Fruit fly (Drosophila melanogaster): ENCODE data around the gene CG44153.

DNA sequence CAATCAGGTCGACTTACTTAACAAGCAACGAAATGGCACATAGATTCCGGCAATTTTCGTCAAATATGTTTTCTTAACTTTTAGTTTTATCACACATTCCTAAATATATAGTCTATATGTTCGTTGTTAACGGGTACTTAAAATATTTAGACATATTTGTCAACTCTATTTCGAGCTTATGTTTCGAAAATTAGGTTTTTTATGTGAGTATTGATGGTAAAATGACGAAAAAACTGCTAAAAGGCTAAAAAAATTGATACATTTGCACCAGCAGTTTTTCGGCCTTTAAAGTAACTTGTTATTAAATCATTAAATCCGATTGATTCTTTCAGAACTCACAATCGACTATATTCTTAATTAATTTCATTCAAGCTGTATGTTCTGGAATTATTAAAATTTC, 162.7 kb downstream of the CG44153 start, which contains the start of gene CG13131:
- TF ChIP-seq cnc (optimal IDR thresholded peaks at IDR 0.05) = no peak
- no peak for TF ChIP-seq Mnt (GFP tag; optimal IDR thresholded peaks at IDR 0.05)
- no peak for TF ChIP-seq CG14711 (tag; optimal IDR thresholded peaks at IDR 0.05)
- TF ChIP-seq toe (GFP tag; optimal IDR thresholded peaks at IDR 0.05) = no peak
- no peak for TF ChIP-seq CG33017 (tag; optimal IDR thresholded peaks at IDR 0.05)
- no peak for TF ChIP-seq kay (GFP tag; ENCODE audit: borderline replicate concordance)
- TF ChIP-seq pad (GFP tag; optimal IDR thresholded peaks at IDR 0.05) = no peak
- no peak for TF ChIP-seq CG7045 (GFP tag; optimal IDR thresholded peaks at IDR 0.05)
- no peak for TF ChIP-seq CG11617 (GFP tag; optimal IDR thresholded peaks at IDR 0.05)
- TF ChIP-seq Crg-1 (GFP tag; optimal IDR thresholded peaks at IDR 0.05) = no peak
- TF ChIP-seq Clk (GFP tag; optimal IDR thresholded peaks at IDR 0.05) = no peak
- TF ChIP-seq CG12768 (GFP tag; optimal IDR thresholded peaks at IDR 0.05) = no peak
- TF ChIP-seq bab1 (GFP tag; optimal IDR thresholded peaks at IDR 0.05) = no peak
- no peak for TF ChIP-seq CG7101 (tag; optimal IDR thresholded peaks at IDR 0.05)

Data from whole organism, adult.